Worm (Caenorhabditis elegans): ENCODE data around the gene metl-6.

The metl-6 gene

DNA sequence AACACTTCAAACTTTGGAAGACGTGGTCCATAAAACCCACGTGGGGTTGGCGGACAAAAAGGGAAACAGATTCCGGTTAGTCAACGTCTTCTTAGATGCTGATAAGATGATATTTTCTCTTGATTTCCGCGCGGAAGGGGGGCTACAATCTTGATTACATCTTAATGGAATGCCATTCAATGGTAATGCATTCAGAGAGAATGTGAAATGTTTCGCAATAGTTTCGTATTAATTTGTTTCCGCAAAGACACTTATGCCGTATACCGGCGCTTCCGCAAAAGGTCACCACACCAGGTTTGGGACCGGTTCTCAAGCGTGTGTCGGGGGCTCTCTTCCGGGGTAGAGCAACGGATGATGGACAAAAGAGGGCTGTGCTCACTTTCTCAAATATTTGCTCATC lies 47.0 kb downstream of the metl-6 start:
- peak; percentile 69 for TF ChIP-seq nhr-25 (tag; optimal IDR thresholded peaks at IDR 0.05)
- no peak for TF ChIP-seq lin-39 (tag; optimal IDR thresholded peaks at IDR 0.05)

- TF ChIP-seq nhr-25 (tag; optimal IDR thresholded peaks at IDR 0.05) (peak; percentile 39), zag-1 (tag; optimal IDR thresholded peaks at IDR 0.05) (no peak), pqm-1 (tag; optimal IDR thresholded peaks at IDR 0.05) (peak; percentile 25), pha-4 (tag; optimal IDR thresholded peaks at IDR 0.05) (peak; percentile 83), elt-2 (tag; optimal IDR thresholded peaks at IDR 0.05) (peak; percentile 52), nhr-28 (tag; optimal IDR thresholded peaks at IDR 0.05) (no peak)
These were observed 48.1 kb downstream of the metl-6 start for ce11 chrIII:3873424-3873823.

- no peak for TF ChIP-seq ama-1 (optimal IDR thresholded peaks at IDR 0.05)
- TF ChIP-seq fos-1 (tag; optimal IDR thresholded peaks at IDR 0.05), result no peak
- no peak for TF ChIP-seq nhr-43 (tag; optimal IDR thresholded peaks at IDR 0.05; ENCODE audit: poor library complexity, severe bottlenecking)
- no peak for TF ChIP-seq nhr-67 (tag; optimal IDR thresholded peaks at IDR 0.05)
- TF ChIP-seq ceh-16 (tag; optimal IDR thresholded peaks at IDR 0.05), result no peak
- TF ChIP-seq nhr-237 (tag; optimal IDR thresholded peaks at IDR 0.05), result no peak
- no peak for TF ChIP-seq elt-1 (tag; optimal IDR thresholded peaks at IDR 0.05)
- TF ChIP-seq lsy-12 (tag; optimal IDR thresholded peaks at IDR 0.05), result no peak
- TF ChIP-seq nhr-77 (tag; optimal IDR thresholded peaks at IDR 0.05), result no peak
- TF ChIP-seq lin-39 (tag; optimal IDR thresholded peaks at IDR 0.05), result no peak
- no peak for TF ChIP-seq ceh-9 (tag; optimal IDR thresholded peaks at IDR 0.05)
These were observed 48.5 kb downstream of the metl-6 start for ce11 chrIII:3872978-3873377.

ce11 chrIII:3871763-3872486 lies 49.6 kb downstream of the metl-6 start:
- TF ChIP-seq pha-4 (tag; optimal IDR thresholded peaks at IDR 0.05) (no peak), lin-15B (tag; optimal IDR thresholded peaks at IDR 0.05) (no peak), unc-62 (GFP tag; optimal IDR thresholded peaks at IDR 0.05) (no peak), ceh-28 (tag; optimal IDR thresholded peaks at IDR 0.05) (no peak), ztf-11 (tag; optimal IDR thresholded peaks at IDR 0.05) (no peak), elt-2 (tag; optimal IDR thresholded peaks at IDR 0.05) (peak; percentile 34), pqm-1 (tag; optimal IDR thresholded peaks at IDR 0.05) (peak; percentile 13)
